Worm (Caenorhabditis elegans) whole organism, young adult: ENCODE data around the gene dop-6.

Experiments
- attf-5 ChIP-seq: fragments of 200-800 bp; sonication (Bioruptor generic); optimal IDR thresholded peaks from 2 replicates; lab custom pipeline; 2018; ENCODE audit warnings: mild to moderate bottlenecking, missing genetic modification characterization, missing compliant biosample characterization
- attf-6 ChIP-seq: fragments of 200-800 bp; sonication (Bioruptor generic); IDR thresholded peaks from 2 replicates; pipeline ENCODE4 v1.3.6; 2022; ENCODE audit warnings: missing genetic modification reagents, missing genetic modification characterization, missing compliant biosample characterization
- hmg-1.2 ChIP-seq: fragments of 200-800 bp; sonication (Bioruptor generic); IDR thresholded peaks from 2 replicates; pipeline ENCODE4 v1.3.6; 2022; ENCODE audit warnings: missing genetic modification reagents, missing genetic modification characterization, missing compliant biosample characterization
- let-607 ChIP-seq, 2 experiments: fragments of 200-800 bp in 1 of 2; sonication (Bioruptor generic) in 1 of 2; sonication (generic microtip) in 1 of 2; optimal IDR thresholded peaks; 2 replicates each; lab custom pipeline; 2016 to 2018; ENCODE audit warnings: mild to moderate bottlenecking in 2 of 2, missing compliant biosample characterization in 2 of 2, missing genetic modification characterization in 2 of 2, moderate library complexity in 2 of 2, missing genotype in 1 of 2
- lin-40 ChIP-seq: sonication (generic microtip); optimal IDR thresholded peaks from 2 replicates; lab custom pipeline; 2016; ENCODE audit warnings: missing genetic modification characterization, mild to moderate bottlenecking, missing compliant biosample characterization, missing genotype, missing genetic modification reagents
- lir-1 ChIP-seq: fragments of 200-800 bp; sonication (Bioruptor generic); conservative IDR thresholded peaks from 2 replicates; pipeline ENCODE4 v1.3.6; 2022; ENCODE audit warnings: missing genetic modification reagents, missing genetic modification characterization, missing compliant biosample characterization
- mcd-1 ChIP-seq: fragments of 200-800 bp; sonication (Bioruptor generic); IDR thresholded peaks from 2 replicates; pipeline ENCODE4 v1.3.6; 2022; ENCODE audit warnings: missing genetic modification reagents, missing genetic modification characterization, missing compliant biosample characterization
- pbrm-1 ChIP-seq: fragments of 200-800 bp; sonication (Bioruptor generic); IDR thresholded peaks from 2 replicates; pipeline ENCODE4 v1.3.6; 2022; ENCODE audit warnings: missing genetic modification reagents, missing genetic modification characterization, missing compliant biosample characterization
- snpc-4 ChIP-seq, 5 experiments: fragments of 150-350 bp in 1 of 5; sonication (generic microtip) in 4 of 5; optimal IDR thresholded peaks; 2 replicates each; lab custom pipeline; 2014 to 2018; ENCODE audit warnings: missing genetic modification characterization in 5 of 5, missing biosample characterization in 3 of 5, antibody characterized with exemption in 2 of 5, mild to moderate bottlenecking in 2 of 5, missing compliant biosample characterization in 2 of 5, missing genotype in 2 of 5, moderate library complexity in 2 of 5, missing genetic modification reagents in 1 of 5
- unc-62 ChIP-seq: fragments of 150-350 bp; optimal IDR thresholded peaks from 2 replicates; lab custom pipeline; 2014; ENCODE audit warnings: missing biosample characterization, missing genetic modification reagents, missing genetic modification characterization
- xnd-1 ChIP-seq: sonication (generic microtip); optimal IDR thresholded peaks from 2 replicates; lab custom pipeline; 2016; ENCODE audit warnings: missing genotype, missing genetic modification reagents, missing genetic modification characterization, missing compliant biosample characterization
- ztf-25 ChIP-seq: fragments of 200-800 bp; sonication (Bioruptor generic); IDR thresholded peaks from 2 replicates; pipeline ENCODE4 v1.3.6; 2022; ENCODE audit warnings: missing genetic modification reagents, missing genetic modification characterization, missing compliant biosample characterization
- ztf-26 ChIP-seq: sonication (generic microtip); optimal IDR thresholded peaks from 2 replicates; lab custom pipeline; 2017; ENCODE audit warnings: missing genetic modification characterization, missing compliant biosample characterization

DNA sequence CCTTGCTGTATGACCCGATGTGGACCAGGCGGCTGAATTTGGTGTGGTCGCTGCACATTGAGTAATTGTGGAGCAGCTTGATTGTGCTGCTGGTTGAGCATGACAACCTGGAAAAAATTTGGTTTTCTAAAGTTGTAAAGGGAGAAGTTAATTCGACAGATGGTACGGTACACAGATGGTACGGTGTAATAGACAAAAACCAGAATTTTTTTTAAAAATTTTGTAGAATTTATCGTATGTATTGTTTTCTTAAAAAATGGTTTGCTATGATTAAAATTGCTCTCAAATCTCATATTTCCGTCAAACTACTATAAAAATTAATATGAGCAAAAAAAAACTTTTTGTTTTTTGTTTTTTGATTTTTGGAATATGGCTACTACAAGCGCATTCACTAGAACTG lies 13.8 kb upstream of the dop-6 start, which contains the start of gene pqn-15:
- TF ChIP-seq ztf-25 (GFP tag; lab: Robert Waterston, UW): no peak
- no peak for TF ChIP-seq ztf-26 (tag; lab: Kevin White, UChicago)
- no peak for TF ChIP-seq unc-62 (GFP tag; lab: Kevin White, UChicago)
- no peak for TF ChIP-seq lir-1 (GFP tag; lab: Robert Waterston, UW)
- no peak for TF ChIP-seq mcd-1 (GFP tag; lab: Robert Waterston, UW)
- TF ChIP-seq xnd-1: no peak
- TF ChIP-seq attf-5 (GFP tag; lab: Kevin White, UChicago): no peak
- no peak for TF ChIP-seq lin-40 (tag; lab: Kevin White, UChicago)
- no peak for TF ChIP-seq hmg-1.2 (GFP tag; lab: Robert Waterston, UW)
- no peak for TF ChIP-seq let-607 (tag; optimal IDR thresholded peaks at IDR 0.05; lab: Kevin White, UChicago)
- no peak for TF ChIP-seq attf-6
- TF ChIP-seq snpc-4 (GFP tag; optimal IDR thresholded peaks at IDR 0.05; lab: Kevin White, UChicago): no peak
- no peak for TF ChIP-seq snpc-4 (tag; optimal IDR thresholded peaks at IDR 0.05; lab: Kevin White, UChicago)
- TF ChIP-seq pbrm-1 (GFP tag; lab: Robert Waterston, UW): no peak
